Worm (Caenorhabditis elegans) whole organism, late embryonic: ENCODE results near the gene hmit-1.1.

Experiments used
- F13H6.1 ChIP-seq: sonication (generic microtip); optimal IDR thresholded peaks from 2 replicates; lab custom pipeline; 2016; ENCODE audit warnings: missing genetic modification characterization, missing compliant biosample characterization
- ceh-2 ChIP-seq: sonication (generic microtip); optimal IDR thresholded peaks from 2 replicates; lab custom pipeline; 2016; ENCODE audit warnings: missing genotype, missing genetic modification characterization, missing compliant biosample characterization
- eyg-1 ChIP-seq: sonication (generic microtip); optimal IDR thresholded peaks from 2 replicates; lab custom pipeline; 2016; ENCODE audit warnings: missing genotype, missing genetic modification characterization, missing compliant biosample characterization
- nfya-1 ChIP-seq: sonication (generic microtip); optimal IDR thresholded peaks from 2 replicates; lab custom pipeline; 2017; ENCODE audit warnings: missing genetic modification characterization, mild to moderate bottlenecking, missing compliant biosample characterization, antibody characterized with exemption, moderate library complexity
- nhr-232 ChIP-seq: sonication (generic microtip); optimal IDR thresholded peaks from 2 replicates; lab custom pipeline; 2016; ENCODE audit warnings: missing genetic modification characterization, missing compliant biosample characterization
- pag-3 ChIP-seq: sonication (generic microtip); optimal IDR thresholded peaks from 2 replicates; lab custom pipeline; 2016; ENCODE audit warnings: missing compliant biosample characterization, missing genetic modification characterization, borderline replicate concordance
- pat-9 ChIP-seq: fragments of 200-800 bp; sonication (Bioruptor generic); optimal IDR thresholded peaks from 2 replicates; lab custom pipeline; 2018; ENCODE audit warnings: mild to moderate bottlenecking, missing genetic modification characterization, moderate library complexity, missing compliant biosample characterization
- sox-4 ChIP-seq: sonication (generic microtip); optimal IDR thresholded peaks from 2 replicates; lab custom pipeline; 2017; ENCODE audit warnings: mild to moderate bottlenecking, missing genetic modification characterization, inconsistent platforms, missing compliant biosample characterization

DNA sequence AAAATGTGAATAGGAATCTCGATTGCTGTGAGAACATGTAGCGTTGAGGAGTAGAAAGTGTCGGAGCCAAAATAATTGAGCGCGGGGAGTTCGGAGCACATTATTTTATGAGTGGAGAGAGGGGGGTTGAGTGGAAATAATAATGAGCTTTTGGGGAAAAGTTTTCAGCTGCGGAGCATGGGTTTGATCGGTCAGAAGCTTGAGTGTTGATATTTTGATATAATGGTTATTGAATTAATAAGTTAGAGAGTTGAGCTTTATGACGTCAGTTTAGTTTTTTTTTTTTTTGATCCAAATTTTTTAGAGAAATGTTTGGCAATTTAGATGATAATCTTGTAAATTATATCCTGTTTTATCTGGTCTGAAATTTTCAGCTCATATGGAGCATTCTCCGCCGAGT lies 36.4 kb upstream of the hmit-1.1 start, which contains the start of gene srh-178:
- TF ChIP-seq eyg-1 (tag; lab: Kevin White, UChicago) (no peak), F13H6.1 (no peak), pag-3 (tag; lab: Kevin White, UChicago) (no peak), ceh-2 (no peak), pat-9 (no peak), nfya-1 (tag; lab: Kevin White, UChicago) (no peak), nhr-232 (no peak), sox-4 (tag; lab: Kevin White, UChicago) (no peak)
